Worm (Caenorhabditis elegans) whole organism, L3 larva: ENCODE results near the gene dnj-5.

Experiments
- egl-27 ChIP-seq: sonication (generic microtip); optimal IDR thresholded peaks from 4 replicates; lab custom pipeline; 2017; ENCODE audit warnings: missing biosample characterization, missing genetic modification reagents, missing genetic modification characterization
- lsy-12 ChIP-seq: sonication (generic microtip); optimal IDR thresholded peaks from 2 replicates; lab custom pipeline; 2016; ENCODE audit warnings: mild to moderate bottlenecking, missing genetic modification characterization, missing compliant biosample characterization
- nhr-11 ChIP-seq: fragments of 150-350 bp; optimal IDR thresholded peaks from 2 replicates; lab custom pipeline; 2014; ENCODE audit warnings: missing biosample characterization, missing genetic modification characterization
- nhr-12 ChIP-seq: fragments of 150-350 bp; optimal IDR thresholded peaks from 2 replicates; lab custom pipeline; 2014; ENCODE audit warnings: missing biosample characterization, missing genetic modification characterization
- nhr-28 ChIP-seq: fragments of 150-350 bp; optimal IDR thresholded peaks from 2 replicates; lab custom pipeline; 2014; ENCODE audit warnings: missing biosample characterization, missing genetic modification characterization
- nhr-67 ChIP-seq: fragments of 150-350 bp; optimal IDR thresholded peaks from 2 replicates; lab custom pipeline; 2014; ENCODE audit warnings: missing biosample characterization, missing genetic modification characterization
- nhr-76 ChIP-seq: fragments of 150-350 bp; sonication (generic microtip); optimal IDR thresholded peaks from 5 replicates; lab custom pipeline; 2014; ENCODE audit warnings: missing biosample characterization, missing genetic modification characterization
- nhr-77 ChIP-seq: fragments of 150-350 bp; optimal IDR thresholded peaks from 2 replicates; lab custom pipeline; 2014; ENCODE audit warnings: missing biosample characterization, missing genetic modification characterization
- pha-4 ChIP-seq: fragments of 150-350 bp; optimal IDR thresholded peaks from 2 replicates; lab custom pipeline; 2014; ENCODE audit warnings: missing biosample characterization, missing genetic modification reagents, missing genetic modification characterization
- snpc-4 ChIP-seq: fragments of 150-350 bp; optimal IDR thresholded peaks from 2 replicates; lab custom pipeline; 2014; ENCODE audit warnings: missing biosample characterization, missing genetic modification characterization
- tbx-2 ChIP-seq: sonication (generic microtip); optimal IDR thresholded peaks from 2 replicates; lab custom pipeline; 2016; ENCODE audit warnings: mild to moderate bottlenecking, missing genetic modification characterization, missing compliant biosample characterization
- unc-62 ChIP-seq: fragments of 150-350 bp; sonication (generic microtip); optimal IDR thresholded peaks from 4 replicates; lab custom pipeline; 2014; ENCODE audit warnings: missing biosample characterization, missing genetic modification reagents, missing genetic modification characterization
- zag-1 ChIP-seq: fragments of 150-350 bp; optimal IDR thresholded peaks from 2 replicates; lab custom pipeline; 2014; ENCODE audit warnings: missing biosample characterization, missing genetic modification characterization
- ztf-11 ChIP-seq: fragments of 150-350 bp; optimal IDR thresholded peaks from 2 replicates; lab custom pipeline; 2014; ENCODE audit warnings: missing biosample characterization, missing genetic modification characterization

DNA sequence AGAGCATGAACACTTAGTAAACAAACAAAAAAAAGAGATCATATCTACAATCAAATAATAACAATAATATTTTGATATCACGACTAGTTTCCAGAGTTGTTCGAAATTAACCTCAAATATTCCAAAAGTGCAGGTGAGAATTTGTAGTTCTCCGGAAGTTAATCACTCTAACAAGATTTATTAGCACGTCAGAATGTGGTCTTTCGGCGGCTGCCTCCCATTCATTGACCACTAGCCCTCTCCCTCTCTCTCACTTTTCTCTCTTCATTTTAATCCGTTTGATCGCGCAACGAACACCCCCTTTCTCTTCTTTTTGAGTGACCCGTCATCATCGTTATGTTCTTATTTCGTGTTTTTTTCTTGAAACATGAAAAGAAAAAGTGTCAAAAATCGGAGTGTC, 32.4 kb downstream of the dnj-5 start:
- TF ChIP-seq ztf-11 (tag; lab: Kevin White, UChicago) = no peak
- TF ChIP-seq nhr-76 (tag; lab: Kevin White, UChicago) = no peak
- no peak for TF ChIP-seq nhr-12 (tag; lab: Kevin White, UChicago)
- no peak for TF ChIP-seq nhr-11
- TF ChIP-seq tbx-2 = no peak
- no peak for TF ChIP-seq snpc-4 (tag; lab: Kevin White, UChicago)
- no peak for TF ChIP-seq pha-4 (tag; lab: Kevin White, UChicago)
- no peak for TF ChIP-seq nhr-28 (tag; lab: Kevin White, UChicago)
- TF ChIP-seq egl-27 (tag; lab: Kevin White, UChicago) = no peak
- TF ChIP-seq lsy-12 (tag; lab: Kevin White, UChicago) = no peak
- TF ChIP-seq unc-62 (GFP tag; lab: Kevin White, UChicago) = peak; percentile 91
- no peak for TF ChIP-seq nhr-77 (tag; lab: Kevin White, UChicago)
- TF ChIP-seq zag-1 (tag; lab: Kevin White, UChicago) = no peak
- TF ChIP-seq nhr-67 = no peak
